Worm (Caenorhabditis elegans) whole organism, mixed stage, embryonic: ENCODE measurements around the gene dpf-2.

Experiments
- M03D4.4 ChIP-seq: sonication (generic microtip); optimal IDR thresholded peaks from 2 replicates; lab custom pipeline; 2017; ENCODE audit warnings: mild to moderate bottlenecking, missing genetic modification characterization, missing compliant biosample characterization
- bed-3 ChIP-seq: fragments of 200-800 bp; sonication (Bioruptor generic); optimal IDR thresholded peaks from 3 replicates; lab custom pipeline; 2018; ENCODE audit warnings: mild to moderate bottlenecking, missing genetic modification characterization, moderate library complexity, missing compliant biosample characterization
- blmp-1 ChIP-seq: fragments of 150-350 bp; optimal IDR thresholded peaks from 2 replicates; lab custom pipeline; 2014; ENCODE audit warnings: missing biosample characterization, missing genetic modification characterization
- ceh-39 ChIP-seq: fragments of 150-350 bp; optimal IDR thresholded peaks from 2 replicates; lab custom pipeline; 2014; ENCODE audit warnings: missing biosample characterization, missing genetic modification characterization
- ceh-43 ChIP-seq: fragments of 200-800 bp; sonication (Bioruptor generic); optimal IDR thresholded peaks from 2 replicates; lab custom pipeline; 2018; ENCODE audit warnings: mild to moderate bottlenecking, missing genetic modification characterization, moderate library complexity, missing compliant biosample characterization
- ceh-83 ChIP-seq: fragments of 200-800 bp; sonication (Bioruptor generic); optimal IDR thresholded peaks from 2 replicates; lab custom pipeline; 2018; ENCODE audit warnings: mild to moderate bottlenecking, missing genetic modification characterization, missing compliant biosample characterization
- ces-1 ChIP-seq: fragments of 150-350 bp; optimal IDR thresholded peaks from 2 replicates; lab custom pipeline; 2014; ENCODE audit warnings: missing biosample characterization, missing genetic modification reagents, missing genetic modification characterization
- cnd-1 ChIP-seq: fragments of 200-800 bp; sonication (Bioruptor generic); optimal IDR thresholded peaks from 2 replicates; lab custom pipeline; 2018; ENCODE audit warnings: mild to moderate bottlenecking, missing genetic modification characterization, missing compliant biosample characterization
- drap-1 ChIP-seq: fragments of 200-800 bp; sonication (Bioruptor generic); optimal IDR thresholded peaks from 3 replicates; lab custom pipeline; 2018; ENCODE audit warnings: mild to moderate bottlenecking, missing genetic modification characterization, missing compliant biosample characterization
- elt-1 ChIP-seq: sonication (generic microtip); optimal IDR thresholded peaks from 2 replicates; lab custom pipeline; 2017; ENCODE audit warnings: missing genetic modification characterization, mild to moderate bottlenecking, missing compliant biosample characterization, antibody characterized with exemption, moderate library complexity, borderline replicate concordance; ENCODE audit not compliant: insufficient read depth
- elt-3 ChIP-seq: fragments of 150-350 bp; optimal IDR thresholded peaks from 2 replicates; lab custom pipeline; 2014; ENCODE audit warnings: missing biosample characterization, missing genetic modification characterization
- flh-1 ChIP-seq: fragments of 200-800 bp; sonication (Bioruptor generic); optimal IDR thresholded peaks from 2 replicates; lab custom pipeline; 2018; ENCODE audit warnings: mild to moderate bottlenecking, missing genetic modification characterization, moderate library complexity, missing compliant biosample characterization
- hlh-1 ChIP-seq: fragments of 150-350 bp; optimal IDR thresholded peaks from 2 replicates; lab custom pipeline; 2014; ENCODE audit warnings: missing biosample characterization, missing genetic modification reagents, missing genetic modification characterization
- lin-13 ChIP-seq: fragments of 150-350 bp; optimal IDR thresholded peaks from 2 replicates; lab custom pipeline; 2014; ENCODE audit warnings: missing biosample characterization, missing genetic modification characterization
- lin-32 ChIP-seq: fragments of 200-800 bp; sonication (Bioruptor generic); optimal IDR thresholded peaks from 2 replicates; lab custom pipeline; 2018; ENCODE audit warnings: mild to moderate bottlenecking, missing genetic modification characterization, missing compliant biosample characterization
- mab-5 ChIP-seq: fragments of 150-350 bp; optimal IDR thresholded peaks from 2 replicates; lab custom pipeline; 2014; ENCODE audit warnings: missing biosample characterization, missing genetic modification characterization
- mep-1 ChIP-seq: fragments of 150-350 bp; optimal IDR thresholded peaks from 2 replicates; lab custom pipeline; 2017; ENCODE audit warnings: missing biosample characterization, missing genetic modification reagents, missing genetic modification characterization, inconsistent platforms
- mls-2 ChIP-seq: sonication (generic microtip); optimal IDR thresholded peaks from 2 replicates; lab custom pipeline; 2016; ENCODE audit warnings: mild to moderate bottlenecking, missing genetic modification characterization, moderate library complexity, missing compliant biosample characterization
- nhr-12 ChIP-seq: fragments of 150-350 bp; optimal IDR thresholded peaks from 2 replicates; lab custom pipeline; 2014; ENCODE audit warnings: missing biosample characterization, missing genetic modification characterization
- nhr-2 ChIP-seq: fragments of 150-350 bp; optimal IDR thresholded peaks from 2 replicates; lab custom pipeline; 2014; ENCODE audit warnings: missing biosample characterization, missing genetic modification characterization
- nhr-237 ChIP-seq: fragments of 150-350 bp; optimal IDR thresholded peaks from 2 replicates; lab custom pipeline; 2014; ENCODE audit warnings: missing biosample characterization, missing genetic modification characterization
- nhr-28 ChIP-seq: fragments of 150-350 bp; optimal IDR thresholded peaks from 2 replicates; lab custom pipeline; 2014; ENCODE audit warnings: missing biosample characterization, missing genetic modification characterization
- nhr-76 ChIP-seq: sonication (generic microtip); optimal IDR thresholded peaks from 2 replicates; lab custom pipeline; 2017; ENCODE audit warnings: missing biosample characterization, missing genetic modification characterization
- pha-4 ChIP-seq: fragments of 150-350 bp; optimal IDR thresholded peaks from 2 replicates; lab custom pipeline; 2018; ENCODE audit warnings: missing biosample characterization, missing genetic modification reagents, missing genetic modification characterization
- sem-2 ChIP-seq: fragments of 200-800 bp; sonication (Bioruptor generic); optimal IDR thresholded peaks from 2 replicates; lab custom pipeline; 2018; ENCODE audit warnings: mild to moderate bottlenecking, missing genetic modification characterization, missing compliant biosample characterization
- snpc-4 ChIP-seq: fragments of 150-350 bp; optimal IDR thresholded peaks from 2 replicates; lab custom pipeline; 2014; ENCODE audit warnings: missing biosample characterization, missing genetic modification characterization
- sptf-1 ChIP-seq: sonication (generic microtip); optimal IDR thresholded peaks from 2 replicates; lab custom pipeline; 2017; ENCODE audit warnings: mild to moderate bottlenecking, missing genetic modification characterization, moderate library complexity, missing compliant biosample characterization
- tbx-8 ChIP-seq: fragments of 200-800 bp; sonication (Bioruptor generic); optimal IDR thresholded peaks from 2 replicates; lab custom pipeline; 2018; ENCODE audit warnings: mild to moderate bottlenecking, missing genetic modification characterization, moderate library complexity, missing compliant biosample characterization
- unc-120 ChIP-seq: sonication (generic microtip); optimal IDR thresholded peaks from 2 replicates; lab custom pipeline; 2017; ENCODE audit warnings: missing genetic modification characterization, missing compliant biosample characterization; ENCODE audit not compliant: poor library complexity, severe bottlenecking
- unc-39 ChIP-seq: fragments of 150-350 bp; optimal IDR thresholded peaks from 2 replicates; lab custom pipeline; 2014; ENCODE audit warnings: missing biosample characterization, missing genetic modification characterization
- unc-62 ChIP-seq: fragments of 150-350 bp; optimal IDR thresholded peaks from 2 replicates; lab custom pipeline; 2014; ENCODE audit warnings: missing biosample characterization, missing genetic modification reagents, missing genetic modification characterization
- zip-8 ChIP-seq: fragments of 150-350 bp; optimal IDR thresholded peaks from 2 replicates; lab custom pipeline; 2014; ENCODE audit warnings: missing biosample characterization, missing genetic modification characterization
- ztf-11 ChIP-seq: fragments of 150-350 bp; optimal IDR thresholded peaks from 2 replicates; lab custom pipeline; 2014; ENCODE audit warnings: missing biosample characterization, missing genetic modification characterization

The dpf-2 gene

DNA sequence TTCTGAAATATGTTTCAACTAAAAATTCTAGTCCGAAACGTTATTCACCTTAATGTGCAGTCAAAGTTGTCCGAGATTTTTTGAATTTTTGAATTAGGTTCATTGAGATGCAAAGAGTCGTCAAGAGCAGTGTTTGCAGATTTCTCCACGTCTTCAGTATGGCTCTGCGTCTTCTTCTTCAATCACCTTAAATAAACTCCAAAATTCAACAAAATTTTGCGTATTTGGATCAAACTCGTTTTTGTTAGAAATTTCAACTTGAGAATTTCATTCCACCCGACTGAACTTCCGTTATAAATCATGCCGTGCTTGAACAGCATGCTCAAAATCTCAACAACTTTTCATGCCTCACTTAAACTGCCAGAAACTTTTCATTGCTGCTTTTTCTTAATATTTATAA, 19.6 kb upstream of the dpf-2 start, which contains the start of gene T04C10.3:
TSS of gene T04C10.3 (plus strand) at position 301 of the 400 bp plus-strand sequence.
- TF ChIP-seq nhr-12 (no peak), bed-3 (no peak)

DNA sequence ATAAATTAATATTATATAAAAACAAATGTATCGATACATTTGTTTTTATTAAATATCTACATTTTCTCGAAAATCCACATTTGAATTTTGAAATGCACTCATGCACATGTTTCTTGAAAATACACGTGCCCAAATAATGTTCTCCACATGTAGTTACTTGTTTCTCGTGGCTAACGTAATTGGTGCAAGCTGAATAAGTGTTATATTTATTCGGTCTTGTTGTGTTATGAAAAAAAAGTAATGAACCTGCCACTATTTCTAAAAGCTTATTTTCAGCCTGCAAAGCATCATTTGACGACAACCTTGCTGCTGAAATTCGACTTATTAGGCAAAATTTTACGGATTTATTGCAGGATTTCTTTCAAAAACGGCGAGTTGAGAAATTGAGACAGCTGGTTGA, 18.2 kb upstream of the dpf-2 start:
- TF ChIP-seq unc-39 (no peak), snpc-4 (tag; lab: Kevin White, UChicago) (no peak), hlh-1 (tag; lab: Kevin White, UChicago) (peak; percentile 33), nhr-76 (tag; lab: Kevin White, UChicago) (no peak), pha-4 (tag; lab: Kevin White, UChicago) (peak; percentile 49), mls-2 (tag; lab: Kevin White, UChicago) (no peak), ceh-43 (GFP tag; lab: Kevin White, UChicago) (no peak), nhr-2 (no peak), drap-1 (GFP tag; lab: Kevin White, UChicago) (peak; percentile 5), nhr-237 (tag; lab: Kevin White, UChicago) (peak; percentile 75), mep-1 (tag; lab: Kevin White, UChicago) (peak; percentile 64), elt-3 (tag; lab: Kevin White, UChicago) (no peak), ces-1 (peak; percentile 63), mab-5 (tag; lab: Kevin White, UChicago) (no peak), nhr-28 (tag; lab: Kevin White, UChicago) (no peak)

ce11 chrX:14815412-14815811, 16.2 kb upstream of the dpf-2 start:
- TF ChIP-seq drap-1 (GFP tag; lab: Kevin White, UChicago) (no peak), snpc-4 (tag; lab: Kevin White, UChicago) (no peak), mep-1 (tag; lab: Kevin White, UChicago) (no peak), ceh-83 (GFP tag; lab: Kevin White, UChicago) (no peak), ces-1 (peak; percentile 27), unc-120 (tag; lab: Kevin White, UChicago) (no peak), mab-5 (tag; lab: Kevin White, UChicago) (no peak), ceh-43 (GFP tag; lab: Kevin White, UChicago) (no peak), zip-8 (tag; lab: Kevin White, UChicago) (no peak), elt-3 (tag; lab: Kevin White, UChicago) (no peak), M03D4.4 (tag; lab: Kevin White, UChicago) (no peak), mls-2 (tag; lab: Kevin White, UChicago) (no peak), blmp-1 (tag; lab: Kevin White, UChicago) (no peak), sptf-1 (tag; lab: Kevin White, UChicago) (peak; percentile 19), nhr-2 (no peak), lin-32 (GFP tag; lab: Kevin White, UChicago) (no peak), nhr-28 (tag; lab: Kevin White, UChicago) (no peak)

ce11 chrX:14816717-14817116, 14.9 kb upstream of the dpf-2 start:
- TF ChIP-seq ceh-39 (tag; lab: Kevin White, UChicago) (no peak), nhr-12 (no peak), mls-2 (tag; lab: Kevin White, UChicago) (no peak), pha-4 (tag; lab: Kevin White, UChicago) (no peak), zip-8 (tag; lab: Kevin White, UChicago) (no peak), nhr-28 (tag; lab: Kevin White, UChicago) (no peak), flh-1 (GFP tag; lab: Kevin White, UChicago) (no peak), snpc-4 (tag; lab: Kevin White, UChicago) (no peak), sptf-1 (tag; lab: Kevin White, UChicago) (no peak), ces-1 (no peak), blmp-1 (tag; lab: Kevin White, UChicago) (no peak), ceh-43 (GFP tag; lab: Kevin White, UChicago) (no peak), M03D4.4 (tag; lab: Kevin White, UChicago) (no peak), lin-13 (tag; lab: Kevin White, UChicago) (no peak), lin-32 (GFP tag; lab: Kevin White, UChicago) (no peak), unc-62 (GFP tag; lab: Kevin White, UChicago) (no peak), mep-1 (tag; lab: Kevin White, UChicago) (no peak)

ce11 chrX:14818464-14819259, 13.0 kb upstream of the dpf-2 start, which contains the start of gene epn-1:
Gene epn-1 (minus strand): TSS chrX:14818514.
- TF ChIP-seq nhr-2 (peak; percentile 52), unc-39 (no peak), bed-3 (peak; percentile 20), unc-62 (GFP tag; lab: Kevin White, UChicago) (peak; percentile 93), ceh-83 (GFP tag; lab: Kevin White, UChicago) (no peak), lin-32 (GFP tag; lab: Kevin White, UChicago) (no peak), cnd-1 (tag; lab: Kevin White, UChicago) (peak; percentile 71), ztf-11 (tag; lab: Kevin White, UChicago) (peak; percentile 87), mep-1 (tag; lab: Kevin White, UChicago) (peak; percentile 95), sptf-1 (tag; lab: Kevin White, UChicago) (peak; percentile 89), elt-3 (tag; lab: Kevin White, UChicago) (peak; percentile 22), drap-1 (GFP tag; lab: Kevin White, UChicago) (peak; percentile 81), nhr-28 (tag; lab: Kevin White, UChicago) (no peak), nhr-237 (tag; lab: Kevin White, UChicago) (peak; percentile 81), ceh-39 (tag; lab: Kevin White, UChicago) (peak; percentile 90), ceh-43 (GFP tag; lab: Kevin White, UChicago) (peak; percentile 63), unc-120 (tag; lab: Kevin White, UChicago) (peak; percentile 62), elt-1 (tag; lab: Kevin White, UChicago) (peak; percentile 31), mls-2 (tag; lab: Kevin White, UChicago) (peak; percentile 83), pha-4 (tag; lab: Kevin White, UChicago) (peak; percentile 88), lin-13 (tag; lab: Kevin White, UChicago) (peak; percentile 63), blmp-1 (tag; lab: Kevin White, UChicago) (no peak), ces-1 (peak; percentile 81), sem-2 (GFP tag; lab: Kevin White, UChicago) (no peak), tbx-8 (GFP tag; lab: Kevin White, UChicago) (no peak)
